Worm (Caenorhabditis elegans): Measurements from ENCODE around the gene M163.5.

Gene M163.5

DNA sequence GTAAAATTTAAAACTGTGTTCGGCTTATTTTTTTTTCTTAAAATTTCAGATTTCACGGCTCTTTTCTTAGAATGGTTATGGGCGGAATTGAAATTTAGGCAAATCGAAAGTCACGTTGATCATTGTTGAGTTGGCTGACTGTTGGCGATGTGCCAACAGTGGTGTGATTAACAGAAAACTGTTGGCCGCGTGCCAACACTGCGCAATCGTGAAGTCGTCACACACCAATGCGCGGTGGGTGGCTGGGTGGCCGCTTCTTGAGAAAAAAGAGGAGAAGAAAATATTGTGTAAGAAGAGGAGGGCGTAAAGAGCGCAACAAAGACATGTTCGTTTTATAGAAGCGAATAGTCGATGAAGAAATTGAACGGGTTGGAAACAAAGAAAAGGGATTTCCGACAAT, 17.3 kb downstream of the M163.5 start (continued):
- no peak for TF ChIP-seq nhr-102 (tag; optimal IDR thresholded peaks at IDR 0.05)
- TF ChIP-seq Y5F2A.4 (GFP tag; optimal IDR thresholded peaks at IDR 0.05), result no peak
- no peak for TF ChIP-seq F44E2.7 (GFP tag; IDR thresholded peaks at IDR 0.05)
- TF ChIP-seq ceh-32 (tag; optimal IDR thresholded peaks at IDR 0.05; ENCODE audit: poor library complexity), result no peak
- no peak for TF ChIP-seq dpl-1 (GFP tag; optimal IDR thresholded peaks at IDR 0.05)
- no peak for TF ChIP-seq ceh-62 (tag; optimal IDR thresholded peaks at IDR 0.05)
- TF ChIP-seq mdl-1 (tag; optimal IDR thresholded peaks at IDR 0.05), result peak in 1 of 2 experiments; percentile 9
- peak; percentile 39 for TF ChIP-seq mep-1 (tag; optimal IDR thresholded peaks at IDR 0.05)
- peak; percentile 16 for TF ChIP-seq hlh-30 (tag; optimal IDR thresholded peaks at IDR 0.05; ENCODE audit: insufficient read depth)
- no peak for TF ChIP-seq ceh-82 (tag; optimal IDR thresholded peaks at IDR 0.05)
- TF ChIP-seq madf-9 (GFP tag; conservative IDR thresholded peaks at IDR 0.05), result no peak
- no peak for TF ChIP-seq skn-1 (tag; optimal IDR thresholded peaks at IDR 0.05)
- TF ChIP-seq aly-2 (tag; optimal IDR thresholded peaks at IDR 0.05), result no peak
- no peak for TF ChIP-seq dve-1 (tag; optimal IDR thresholded peaks at IDR 0.05; ENCODE audit: insufficient read depth)
- no peak for TF ChIP-seq zfp-2 (tag; optimal IDR thresholded peaks at IDR 0.05)
- no peak for TF ChIP-seq nhr-6 (tag; optimal IDR thresholded peaks at IDR 0.05)
- no peak for TF ChIP-seq nhr-41 (GFP tag; IDR thresholded peaks at IDR 0.05)
- no peak for TF ChIP-seq mxl-3 (GFP tag; optimal IDR thresholded peaks at IDR 0.05)
- TF ChIP-seq rbr-2 (tag; optimal IDR thresholded peaks at IDR 0.05), result peak; percentile 4
- TF ChIP-seq daf-16 (GFP tag; optimal IDR thresholded peaks at IDR 0.05), result no peak
- TF ChIP-seq daf-16 (tag; optimal IDR thresholded peaks at IDR 0.05), result peak; percentile 10
- no peak for TF ChIP-seq zag-1 (tag; optimal IDR thresholded peaks at IDR 0.05)

ce11 chrX:14492441-14492840, 18.6 kb downstream of the M163.5 start:
- no peak for TF ChIP-seq duxl-1 (tag; optimal IDR thresholded peaks at IDR 0.05; ENCODE audit: poor library complexity)
- no peak for TF ChIP-seq vab-7 (GFP tag; IDR thresholded peaks at IDR 0.05)
- no peak for TF ChIP-seq ztf-7 (tag; optimal IDR thresholded peaks at IDR 0.05)

DNA sequence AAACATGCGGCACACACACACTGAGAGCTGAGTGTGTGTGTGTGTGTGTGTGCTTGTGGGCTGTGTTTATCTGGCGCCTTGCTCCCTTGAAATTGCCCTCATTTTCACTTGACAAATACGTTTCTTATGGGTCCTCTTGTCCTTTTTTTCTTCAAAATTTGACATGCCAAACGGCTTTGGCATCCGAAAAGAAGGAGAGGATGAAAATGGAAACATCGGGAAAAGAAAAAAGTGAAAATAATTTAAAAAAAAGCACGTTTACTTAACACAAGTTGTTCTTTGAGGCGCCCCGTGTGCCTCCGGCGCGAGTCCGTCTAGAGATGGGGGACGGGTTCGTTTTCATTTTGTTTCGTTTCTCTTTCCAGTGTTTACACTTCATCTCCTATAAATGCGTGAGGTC, 21.2 kb downstream of the M163.5 start:
- TF ChIP-seq hlh-30 (tag; optimal IDR thresholded peaks at IDR 0.05; ENCODE audit: insufficient read depth), result peak; percentile 20
- TF ChIP-seq D1046.2 (GFP tag; IDR thresholded peaks at IDR 0.05), result no peak
- peak in 1 of 2 experiments; percentile 82 for TF ChIP-seq hif-1 (tag; optimal IDR thresholded peaks at IDR 0.05)
- TF ChIP-seq aha-1 (tag), result peak; percentile 81

DNA sequence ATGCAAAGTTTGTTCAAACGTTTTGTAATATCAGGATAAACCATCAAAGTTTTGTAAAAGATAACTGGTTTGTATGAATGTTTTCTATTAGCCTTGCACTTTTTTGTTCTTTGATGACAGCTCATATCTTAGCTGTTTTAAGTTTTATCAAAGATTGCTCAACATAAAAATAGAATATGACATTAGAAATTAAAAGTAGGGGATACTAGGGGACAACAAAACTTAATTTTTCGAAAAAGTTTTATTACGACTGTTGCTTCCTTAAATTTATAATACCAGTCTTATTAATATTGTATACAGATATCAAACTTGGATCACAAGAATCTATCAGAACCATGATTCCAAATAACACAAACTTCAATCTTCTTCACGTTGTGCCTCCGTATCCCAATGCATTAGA, 21.9 kb downstream of the M163.5 start, which contains the start of gene ztf-14:
ztf-14 (plus strand) TSS at position 301 of the 400 bp plus-strand sequence.
- TF ChIP-seq mes-2 (tag; optimal IDR thresholded peaks at IDR 0.05; ENCODE audit: poor library complexity, severe bottlenecking) (no peak), daf-16 (GFP tag; optimal IDR thresholded peaks at IDR 0.05) (no peak), daf-16 (tag; optimal IDR thresholded peaks at IDR 0.05) (no peak), nhr-77 (tag; optimal IDR thresholded peaks at IDR 0.05) (no peak), egl-43 (GFP tag; IDR thresholded peaks at IDR 0.05) (no peak), ama-1 (optimal IDR thresholded peaks at IDR 0.05) (no peak), egl-27 (tag; optimal IDR thresholded peaks at IDR 0.05) (no peak), mdl-1 (tag; optimal IDR thresholded peaks at IDR 0.05) (no peak)

DNA sequence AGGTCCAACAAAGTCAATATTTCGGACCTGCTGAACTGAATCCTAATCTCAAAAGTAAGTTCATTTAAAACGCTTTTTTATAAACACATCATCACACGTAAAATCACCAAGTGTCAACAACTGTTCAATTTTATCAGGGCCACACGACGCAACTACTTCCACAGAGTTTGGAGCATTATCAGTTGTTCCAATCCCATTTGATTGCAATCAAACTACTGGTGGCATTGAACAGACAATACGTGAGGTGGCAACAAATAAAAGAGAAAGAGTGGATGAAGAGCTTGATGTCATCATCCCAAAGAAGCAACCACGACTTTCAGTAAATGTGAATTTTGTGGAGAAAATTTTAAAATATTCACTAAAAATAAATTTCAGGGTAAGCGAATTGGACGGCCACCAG, 22.7 kb downstream of the M163.5 start:
- no peak for TF ChIP-seq mxl-3 (GFP tag; optimal IDR thresholded peaks at IDR 0.05)
- peak in 1 of 2 experiments; percentile 1 for TF ChIP-seq daf-16 (GFP tag; optimal IDR thresholded peaks at IDR 0.05)
- TF ChIP-seq daf-16 (tag; optimal IDR thresholded peaks at IDR 0.05), result peak; percentile 17
